Fruit fly (Drosophila melanogaster) ovary, adult (tissue): ENCODE data around the gene NT1.

Experiments
- CG17801 ChIP-seq: fragments of 200-800 bp; optimal IDR thresholded peaks from 2 replicates; lab custom pipeline; 2019; ENCODE audit warnings: missing biosample characterization, mild to moderate bottlenecking, missing genetic modification characterization, moderate library complexity; ENCODE audit not compliant: partially characterized antibody

NT1 gene

dm6 chr3L:4542530-4542929 lies 34.3 kb upstream of the NT1 start:
- TF ChIP-seq CG17801 (GFP tag; lab: Kevin White, UChicago): no peak

dm6 chr3L:4541573-4542371 lies 33.5 kb upstream of the NT1 start, which contains the start of gene CG11357:
CG11357 (plus strand) TSS chr3L:4542051.
- TF ChIP-seq CG17801 (GFP tag; lab: Kevin White, UChicago): peak; percentile 99

DNA sequence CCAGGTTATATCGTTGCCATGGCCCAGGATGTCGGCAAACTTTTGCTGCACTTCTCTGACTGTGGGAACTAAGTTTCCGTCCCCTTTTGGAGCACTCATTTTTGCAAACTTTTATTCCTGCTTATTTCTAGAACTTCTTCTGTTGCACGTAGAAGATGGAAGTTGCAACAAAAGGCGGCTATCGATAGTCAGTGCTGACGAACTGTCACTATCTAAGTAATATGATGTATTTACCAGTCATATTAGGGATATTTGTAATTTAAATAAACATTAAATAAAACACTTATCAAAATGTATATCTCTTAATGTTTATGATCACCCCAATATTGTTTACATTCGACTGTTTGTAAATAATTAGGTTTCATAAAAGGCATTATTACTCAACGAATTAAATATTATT lies 32.8 kb upstream of the NT1 start, which contains the start of gene CG32243:
Gene CG32243, minus strand, starts transcription at position 175 of the 400 bp plus-strand sequence.
- TF ChIP-seq CG17801 (GFP tag; lab: Kevin White, UChicago): no peak

DNA sequence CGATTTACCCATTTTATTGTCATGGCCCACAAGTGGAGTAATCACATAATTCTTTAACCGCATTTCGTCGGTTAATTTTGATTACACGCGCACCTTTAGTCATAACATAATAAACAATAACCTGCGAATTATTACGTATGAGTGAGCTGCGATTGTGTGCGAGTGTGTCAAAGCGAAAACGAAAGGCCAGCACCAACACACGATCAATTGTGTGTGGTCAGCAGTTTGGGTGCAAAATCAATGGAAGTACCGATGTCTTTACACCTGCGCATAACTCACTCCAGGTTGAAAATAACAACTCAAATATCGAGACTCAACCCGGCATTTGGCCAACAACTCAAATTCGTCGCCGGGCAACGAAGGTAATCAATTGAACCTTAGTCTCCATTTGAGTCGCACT lies 26.2 kb upstream of the NT1 start:
- TF ChIP-seq CG17801 (GFP tag; lab: Kevin White, UChicago): no peak

dm6 chr3L:4533941-4534340 lies 25.7 kb upstream of the NT1 start:
- peak; percentile 24 for TF ChIP-seq CG17801 (GFP tag; lab: Kevin White, UChicago)

- TF ChIP-seq CG17801 (GFP tag; lab: Kevin White, UChicago): peak; percentile 6
These were observed 24.8 kb upstream of the NT1 start, which contains the start of gene CG11353 for dm6 chr3L:4532841-4533619. CG11353 (plus strand) TSS chr3L:4533170.

dm6 chr3L:4531941-4532478 lies 23.8 kb upstream of the NT1 start, which contains the start of gene Tie:
Tie (minus strand) TSS chr3L:4532145.
- peak; percentile 34 for TF ChIP-seq CG17801 (GFP tag; lab: Kevin White, UChicago)

DNA sequence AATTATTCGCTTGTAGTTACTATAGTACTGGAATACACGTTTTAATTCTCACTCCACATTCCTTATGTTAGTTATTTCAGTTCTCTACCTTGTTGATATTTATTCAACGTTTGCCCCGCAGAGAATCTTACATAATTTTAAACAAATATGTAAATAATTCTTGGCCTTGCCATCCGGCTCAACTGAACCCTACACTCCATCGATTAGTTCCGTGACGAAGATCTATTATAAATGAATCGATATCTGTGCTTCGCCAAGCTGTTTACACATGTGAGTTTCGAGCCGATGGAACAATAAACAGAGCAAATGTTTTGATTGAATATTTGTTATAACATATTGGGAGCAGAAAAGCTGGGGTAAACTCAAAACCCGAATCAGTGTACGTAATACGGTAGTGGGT lies 13.6 kb upstream of the NT1 start:
- TF ChIP-seq CG17801 (GFP tag; lab: Kevin White, UChicago): no peak

DNA sequence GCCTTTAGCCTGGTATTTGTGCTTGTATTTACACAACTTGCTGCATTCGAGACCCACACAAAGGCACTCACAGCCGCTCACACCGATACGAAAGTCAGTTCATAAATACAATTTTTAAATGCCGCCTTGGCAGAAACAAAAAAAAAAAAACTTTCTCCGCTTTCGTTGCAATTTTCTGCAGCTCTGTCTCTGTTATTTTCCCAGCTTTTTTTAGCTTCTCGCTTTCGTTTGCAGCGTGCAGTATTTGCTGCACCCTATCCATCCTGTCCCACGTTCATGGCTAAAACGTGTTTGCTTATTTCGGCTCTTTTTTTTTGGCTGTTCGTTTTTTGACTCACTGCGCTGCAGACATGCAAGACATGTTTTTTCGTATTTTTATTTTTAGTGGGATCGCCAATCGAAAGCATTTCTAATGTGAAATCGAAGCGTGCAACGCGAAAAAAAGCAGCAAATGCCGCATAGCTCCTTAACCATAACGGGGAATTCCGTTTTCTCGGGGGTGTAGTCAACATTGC lies 11.2 kb upstream of the NT1 start:
- no peak for TF ChIP-seq CG17801 (GFP tag; lab: Kevin White, UChicago)

DNA sequence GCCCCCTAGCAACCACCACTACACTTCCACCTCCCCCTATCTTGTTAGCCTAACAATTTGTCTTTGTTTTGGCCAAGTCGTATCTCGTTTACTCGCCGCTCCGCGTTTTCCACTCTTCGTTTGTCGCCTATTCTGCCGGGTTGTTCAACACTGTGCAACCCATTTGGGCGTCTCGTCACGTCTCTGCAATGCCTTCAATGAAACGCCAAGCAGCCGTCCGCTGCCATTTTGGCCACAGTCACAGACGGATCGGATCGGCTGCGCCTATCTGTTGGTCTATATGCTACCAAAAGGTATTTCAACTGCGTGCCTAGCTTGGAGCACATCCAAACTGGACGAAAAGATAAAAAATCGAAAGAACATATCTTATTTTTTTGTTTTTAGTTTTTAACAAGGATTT lies 8.1 kb upstream of the NT1 start:
- no peak for TF ChIP-seq CG17801 (GFP tag; lab: Kevin White, UChicago)

dm6 chr3L:4510317-4510716 lies 2.1 kb upstream of the NT1 start:
- TF ChIP-seq CG17801 (GFP tag; lab: Kevin White, UChicago): no peak

DNA sequence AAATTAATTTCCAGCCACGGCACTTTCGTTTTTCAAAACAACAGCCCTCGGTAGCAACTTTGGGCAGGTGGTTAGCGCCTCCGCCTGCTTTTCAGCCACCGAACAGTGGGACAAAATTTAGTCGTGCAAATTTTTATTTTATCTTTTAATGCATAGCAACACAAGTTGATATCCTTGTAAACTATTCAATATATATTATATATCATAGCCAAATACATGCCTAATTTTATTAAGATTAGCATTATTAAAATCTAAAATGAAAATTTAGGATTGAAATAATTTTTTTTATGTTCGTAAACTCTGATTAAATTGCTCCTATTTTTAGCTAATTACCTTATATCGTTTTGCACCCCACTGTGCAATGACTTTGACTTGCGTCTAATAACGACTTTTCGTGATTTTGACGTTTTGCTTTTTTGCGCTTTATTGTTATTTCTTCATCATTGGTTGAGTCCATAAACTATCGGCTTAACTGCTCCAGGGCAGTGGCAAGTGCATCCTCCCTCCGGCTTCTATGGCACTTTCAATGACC lies 759 bp upstream of the NT1 start:
- no peak for TF ChIP-seq CG17801 (GFP tag; lab: Kevin White, UChicago)

DNA sequence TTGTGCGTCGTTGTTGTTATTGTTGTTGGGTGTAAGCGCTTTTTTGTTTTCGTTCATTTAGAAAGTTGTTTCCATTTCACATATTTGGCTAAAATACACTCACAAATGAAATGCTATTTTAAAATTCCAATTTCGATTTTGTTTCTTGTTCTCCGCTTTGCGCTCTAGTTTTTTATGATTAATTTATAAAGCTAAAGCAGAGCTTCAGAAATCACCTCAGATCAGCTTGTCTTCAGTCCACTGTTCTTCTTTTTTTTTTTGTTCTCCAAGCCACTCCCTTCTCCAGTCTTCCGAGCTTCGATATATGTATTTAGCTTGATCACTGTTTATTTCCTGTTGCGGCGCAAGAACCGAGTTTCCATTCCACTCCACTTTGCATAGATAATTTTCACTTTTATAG lies 387 bp downstream of the NT1 start:
- TF ChIP-seq CG17801 (GFP tag; lab: Kevin White, UChicago): no peak

- TF ChIP-seq CG17801 (GFP tag; lab: Kevin White, UChicago): no peak
These were observed 6.8 kb downstream of the NT1 start for dm6 chr3L:4501406-4501805.

- TF ChIP-seq CG17801 (GFP tag; lab: Kevin White, UChicago): no peak
These were observed 7.8 kb downstream of the NT1 start, which contains the start of gene CG13720 for dm6 chr3L:4500400-4500799. CG13720 (minus strand) TSS chr3L:4500500.
